Worm (Caenorhabditis elegans): ENCODE results near the gene B0252.1.

- TF ChIP-seq ceh-9 (tag; optimal IDR thresholded peaks at IDR 0.05) (no peak), pha-4 (tag; optimal IDR thresholded peaks at IDR 0.05) (peak; percentile 68), snpc-4 (tag; optimal IDR thresholded peaks at IDR 0.05) (peak; percentile 72)
Observed at ce11 chrII:6926488-6926887, 7.0 kb downstream of the B0252.1 start.
